Worm (Caenorhabditis elegans) whole organism, early embryonic: Measurements from ENCODE around the gene lin-14.

Source experiments
- B0310.2 ChIP-seq: sonication (generic microtip); optimal IDR thresholded peaks from 2 replicates; lab custom pipeline; 2016; ENCODE audit warnings: mild to moderate bottlenecking, missing genetic modification characterization, missing compliant biosample characterization
- aly-1 ChIP-seq: sonication (generic microtip); optimal IDR thresholded peaks from 2 replicates; lab custom pipeline; 2016; ENCODE audit warnings: missing genetic modification characterization, missing compliant biosample characterization
- ama-1 ChIP-seq: fragments of 150-350 bp; optimal IDR thresholded peaks from 2 replicates; lab custom pipeline; 2014
- ceh-13 ChIP-seq: fragments of 200-800 bp; sonication (Bioruptor generic); optimal IDR thresholded peaks from 2 replicates; lab custom pipeline; 2018; ENCODE audit warnings: mild to moderate bottlenecking, missing genetic modification characterization, missing compliant biosample characterization
- ceh-36 ChIP-seq: sonication (generic microtip); optimal IDR thresholded peaks from 2 replicates; lab custom pipeline; 2016; ENCODE audit warnings: missing genetic modification characterization, inconsistent platforms, missing compliant biosample characterization
- flt-1 ChIP-seq: fragments of 200-800 bp; sonication (Bioruptor generic); IDR thresholded peaks from 2 replicates; pipeline ENCODE4 v1.3.6; 2022; ENCODE audit warnings: missing genetic modification characterization, missing compliant biosample characterization
- hmg-4 ChIP-seq: fragments of 200-800 bp; sonication (Bioruptor generic); optimal IDR thresholded peaks from 2 replicates; lab custom pipeline; 2018; ENCODE audit warnings: mild to moderate bottlenecking, missing genetic modification characterization, missing compliant biosample characterization
- hnd-1 ChIP-seq: sonication (generic microtip); optimal IDR thresholded peaks from 2 replicates; lab custom pipeline; 2016; ENCODE audit warnings: missing genetic modification characterization, missing compliant biosample characterization
- pes-1 ChIP-seq: fragments of 200-800 bp; sonication (Bioruptor generic); IDR thresholded peaks from 2 replicates; pipeline ENCODE4 v1.3.6; 2022; ENCODE audit warnings: missing genetic modification reagents, missing genetic modification characterization, missing compliant biosample characterization
- scrt-1 ChIP-seq: fragments of 200-800 bp; sonication (Bioruptor generic); IDR thresholded peaks from 2 replicates; pipeline ENCODE4 v1.3.6; 2022; ENCODE audit warnings: missing genetic modification characterization, missing compliant biosample characterization
- sea-1 ChIP-seq: fragments of 200-800 bp; sonication (Bioruptor generic); conservative IDR thresholded peaks from 2 replicates; pipeline ENCODE4 v1.3.6; 2022; ENCODE audit warnings: missing genetic modification characterization, missing compliant biosample characterization
- tra-4 ChIP-seq: sonication (generic microtip); optimal IDR thresholded peaks from 2 replicates; lab custom pipeline; 2017; ENCODE audit warnings: missing genetic modification characterization, missing compliant biosample characterization

ce11 chrX:11472407-11472806 lies 7.0 kb downstream of the lin-14 start:
- no peak for TF ChIP-seq sea-1 (GFP tag; lab: Robert Waterston, UW)
- TF ChIP-seq hnd-1 (tag; lab: Kevin White, UChicago), result no peak
- TF ChIP-seq ama-1, result no peak
- no peak for TF ChIP-seq flt-1 (GFP tag; lab: Robert Waterston, UW)
- TF ChIP-seq hmg-4 (GFP tag; lab: Kevin White, UChicago), result no peak
- no peak for TF ChIP-seq scrt-1 (GFP tag; lab: Robert Waterston, UW)
- TF ChIP-seq ceh-13 (GFP tag; lab: Kevin White, UChicago), result no peak
- no peak for TF ChIP-seq B0310.2
- TF ChIP-seq tra-4 (tag; lab: Kevin White, UChicago), result no peak
- TF ChIP-seq ceh-36 (tag; lab: Kevin White, UChicago), result no peak
- TF ChIP-seq aly-1 (tag; lab: Kevin White, UChicago), result no peak
- TF ChIP-seq pes-1, result no peak
